Worm (Caenorhabditis elegans): ENCODE data around the gene sri-36.
"Not testable (repeated sequence)": the region's sequence is repeated elsewhere in the genome, so short reads cannot be mapped to it uniquely, and the experiment has no call there.

Gene sri-36

ce11 chrII:2585493-2585892 lies at the start of gene sri-36:
Gene sri-36 (minus strand): TSS chrII:2585593.
- no peak for TF ChIP-seq ceh-36 (tag; optimal IDR thresholded peaks at IDR 0.05)

ce11 chrII:2632194-2632593 lies 46.8 kb upstream of the sri-36 start:
- TF ChIP-seq ceh-36 (tag; optimal IDR thresholded peaks at IDR 0.05) = peak; percentile 76

- TF ChIP-seq scrt-1 (GFP tag; IDR thresholded peaks at IDR 0.05) (no peak), hnd-1 (tag; optimal IDR thresholded peaks at IDR 0.05) (no peak), pes-1 (GFP tag; IDR thresholded peaks at IDR 0.05) (no peak), ama-1 (optimal IDR thresholded peaks at IDR 0.05) (no peak), tra-4 (tag; optimal IDR thresholded peaks at IDR 0.05) (no peak), tbx-11 (GFP tag; IDR thresholded peaks at IDR 0.05) (no peak), ceh-36 (tag; optimal IDR thresholded peaks at IDR 0.05) (no peak)
Observed at ce11 chrII:2631169-2631568, 45.8 kb upstream of the sri-36 start, which contains the start of gene D2062.1. Gene D2062.1 (plus strand): TSS chrII:2631469.

ce11 chrII:2629270-2629669 lies 43.9 kb upstream of the sri-36 start, which contains the start of gene sri-37:
Gene sri-37 (plus strand): TSS chrII:2629570.
- no peak for TF ChIP-seq ama-1 (optimal IDR thresholded peaks at IDR 0.05)
- TF ChIP-seq scrt-1 (GFP tag; IDR thresholded peaks at IDR 0.05) = no peak
- TF ChIP-seq hnd-1 (tag; optimal IDR thresholded peaks at IDR 0.05) = no peak
- no peak for TF ChIP-seq flt-1 (GFP tag; IDR thresholded peaks at IDR 0.05)
- no peak for TF ChIP-seq pes-1 (GFP tag; IDR thresholded peaks at IDR 0.05)
- TF ChIP-seq B0310.2 (tag; optimal IDR thresholded peaks at IDR 0.05) = no peak
- no peak for TF ChIP-seq F13C5.2 (tag; optimal IDR thresholded peaks at IDR 0.05)
- TF ChIP-seq ceh-36 (tag; optimal IDR thresholded peaks at IDR 0.05) = no peak
- no peak for TF ChIP-seq tbx-11 (GFP tag; IDR thresholded peaks at IDR 0.05)
- TF ChIP-seq hmbx-1 (tag; optimal IDR thresholded peaks at IDR 0.05) = no peak
- TF ChIP-seq aly-1 (tag; optimal IDR thresholded peaks at IDR 0.05) = no peak
- TF ChIP-seq ceh-13 (GFP tag; optimal IDR thresholded peaks at IDR 0.05) = no peak
- no peak for TF ChIP-seq hmg-4 (GFP tag; optimal IDR thresholded peaks at IDR 0.05)
- TF ChIP-seq ets-7 (tag; optimal IDR thresholded peaks at IDR 0.05) = no peak
- no peak for TF ChIP-seq tbx-37 (GFP tag; conservative IDR thresholded peaks at IDR 0.05)
- TF ChIP-seq sea-1 (GFP tag; conservative IDR thresholded peaks at IDR 0.05) = no peak
- no peak for TF ChIP-seq tra-4 (tag; optimal IDR thresholded peaks at IDR 0.05)

ce11 chrII:2628401-2628800 lies 43.0 kb upstream of the sri-36 start:
- TF ChIP-seq hnd-1 (tag; optimal IDR thresholded peaks at IDR 0.05) = no peak
- no peak for TF ChIP-seq B0310.2 (tag; optimal IDR thresholded peaks at IDR 0.05)

- no peak for TF ChIP-seq ama-1 (optimal IDR thresholded peaks at IDR 0.05)
- TF ChIP-seq aly-1 (tag; optimal IDR thresholded peaks at IDR 0.05) = no peak
- no peak for TF ChIP-seq hmg-4 (GFP tag; optimal IDR thresholded peaks at IDR 0.05)
- TF ChIP-seq tbx-37 (GFP tag; conservative IDR thresholded peaks at IDR 0.05) = no peak
- TF ChIP-seq flt-1 (GFP tag; IDR thresholded peaks at IDR 0.05) = no peak
- no peak for TF ChIP-seq hnd-1 (tag; optimal IDR thresholded peaks at IDR 0.05)
- TF ChIP-seq tbx-11 (GFP tag; IDR thresholded peaks at IDR 0.05) = no peak
- no peak for TF ChIP-seq ceh-36 (tag; optimal IDR thresholded peaks at IDR 0.05)
- no peak for TF ChIP-seq pes-1 (GFP tag; IDR thresholded peaks at IDR 0.05)
- no peak for TF ChIP-seq ets-7 (tag; optimal IDR thresholded peaks at IDR 0.05)
- TF ChIP-seq B0310.2 (tag; optimal IDR thresholded peaks at IDR 0.05) = no peak
- no peak for TF ChIP-seq sea-1 (GFP tag; conservative IDR thresholded peaks at IDR 0.05)
- TF ChIP-seq ceh-13 (GFP tag; optimal IDR thresholded peaks at IDR 0.05) = no peak
Observed at ce11 chrII:2627154-2627799, 41.9 kb upstream of the sri-36 start, which contains the start of gene sri-71. Gene sri-71 (plus strand): TSS chrII:2627749.

ce11 chrII:2624792-2625191 lies 39.4 kb upstream of the sri-36 start, which contains the start of gene lgc-28:
Gene lgc-28 (plus strand): TSS chrII:2625092.
- TF ChIP-seq hmg-4 (GFP tag; optimal IDR thresholded peaks at IDR 0.05) = no peak
- TF ChIP-seq scrt-1 (GFP tag; IDR thresholded peaks at IDR 0.05) = no peak
- TF ChIP-seq hmbx-1 (tag; optimal IDR thresholded peaks at IDR 0.05) = no peak
- TF ChIP-seq tbx-11 (GFP tag; IDR thresholded peaks at IDR 0.05) = no peak
- no peak for TF ChIP-seq sea-1 (GFP tag; conservative IDR thresholded peaks at IDR 0.05)
- no peak for TF ChIP-seq ceh-13 (GFP tag; optimal IDR thresholded peaks at IDR 0.05)
- TF ChIP-seq pes-1 (GFP tag; IDR thresholded peaks at IDR 0.05) = no peak
- TF ChIP-seq tbx-37 (GFP tag; conservative IDR thresholded peaks at IDR 0.05) = no peak
- TF ChIP-seq aly-1 (tag; optimal IDR thresholded peaks at IDR 0.05) = no peak
- TF ChIP-seq ets-7 (tag; optimal IDR thresholded peaks at IDR 0.05) = no peak
- TF ChIP-seq flt-1 (GFP tag; IDR thresholded peaks at IDR 0.05) = no peak
- TF ChIP-seq tra-4 (tag; optimal IDR thresholded peaks at IDR 0.05) = no peak
- no peak for TF ChIP-seq ama-1 (optimal IDR thresholded peaks at IDR 0.05)

- not testable (repeated sequence) for TF ChIP-seq B0310.2, hmbx-1, tra-4 (tag; optimal IDR thresholded peaks at IDR 0.05)
Observed at ce11 chrII:2622936-2623452, 37.6 kb upstream of the sri-36 start, which contains the start of gene D2062.4. Gene D2062.4 (plus strand): TSS chrII:2623402.

- no peak for TF ChIP-seq ets-7 (tag; optimal IDR thresholded peaks at IDR 0.05)
- no peak for TF ChIP-seq ama-1 (optimal IDR thresholded peaks at IDR 0.05)
- no peak for TF ChIP-seq hmbx-1 (tag; optimal IDR thresholded peaks at IDR 0.05)
- TF ChIP-seq hmg-4 (GFP tag; optimal IDR thresholded peaks at IDR 0.05) = no peak
- no peak for TF ChIP-seq tbx-11 (GFP tag; IDR thresholded peaks at IDR 0.05)
- no peak for TF ChIP-seq aly-1 (tag; optimal IDR thresholded peaks at IDR 0.05)
- no peak for TF ChIP-seq ceh-36 (tag; optimal IDR thresholded peaks at IDR 0.05)
- no peak for TF ChIP-seq sea-1 (GFP tag; conservative IDR thresholded peaks at IDR 0.05)
- TF ChIP-seq B0310.2 (tag; optimal IDR thresholded peaks at IDR 0.05) = no peak
- no peak for TF ChIP-seq flt-1 (GFP tag; IDR thresholded peaks at IDR 0.05)
- no peak for TF ChIP-seq hnd-1 (tag; optimal IDR thresholded peaks at IDR 0.05)
- TF ChIP-seq scrt-1 (GFP tag; IDR thresholded peaks at IDR 0.05) = no peak
- no peak for TF ChIP-seq tra-4 (tag; optimal IDR thresholded peaks at IDR 0.05)
- no peak for TF ChIP-seq F13C5.2 (tag; optimal IDR thresholded peaks at IDR 0.05)
- TF ChIP-seq ceh-13 (GFP tag; optimal IDR thresholded peaks at IDR 0.05) = no peak
- no peak for TF ChIP-seq pes-1 (GFP tag; IDR thresholded peaks at IDR 0.05)
Observed at ce11 chrII:2622480-2622879, 37.1 kb upstream of the sri-36 start, which contains the start of gene D2062.5. Gene D2062.5 (plus strand): TSS chrII:2622780.

All from whole organism, early embryonic.